Fruit fly (Drosophila melanogaster): ENCODE measurements around the gene CG5245.

CG5245 gene

dm6 chr3R:12402935-12403334 lies 26.4 kb upstream of the CG5245 start (continued):
- TF ChIP-seq CG12769 (tag; optimal IDR thresholded peaks at IDR 0.05) = peak; percentile 98
- peak; percentile 88 for TF ChIP-seq CG7928 (GFP tag; optimal IDR thresholded peaks at IDR 0.05)
- TF ChIP-seq grn (GFP tag; optimal IDR thresholded peaks at IDR 0.05) = peak; percentile 98
- peak; percentile 95 for TF ChIP-seq NK7.1 (GFP tag; optimal IDR thresholded peaks at IDR 0.05)
- peak; percentile 91 for TF ChIP-seq Dip3 (GFP tag; optimal IDR thresholded peaks at IDR 0.05)
- peak; percentile 97 for TF ChIP-seq Blimp-1 (GFP tag; optimal IDR thresholded peaks at IDR 0.05)
- peak; percentile 87 for TF ChIP-seq psq (GFP tag; optimal IDR thresholded peaks at IDR 0.05)
- TF ChIP-seq CG12104 (GFP tag; optimal IDR thresholded peaks at IDR 0.05) = peak; percentile 98
- no peak for TF ChIP-seq inv (GFP tag; IDR thresholded peaks at IDR 0.05; ENCODE audit: partially characterized antibody)
- TF ChIP-seq repo (GFP tag; optimal IDR thresholded peaks at IDR 0.05) = peak; percentile 98
- TF ChIP-seq mirr (GFP tag; optimal IDR thresholded peaks at IDR 0.05) = peak; percentile 99
- peak; percentile 94 for TF ChIP-seq CG11723 (GFP tag; optimal IDR thresholded peaks at IDR 0.05)
- TF ChIP-seq Asciz (GFP tag; optimal IDR thresholded peaks at IDR 0.05) = peak; percentile 98
- TF ChIP-seq Nf-YB (GFP tag; optimal IDR thresholded peaks at IDR 0.05) = peak; percentile 89
- TF ChIP-seq nau (GFP tag; optimal IDR thresholded peaks at IDR 0.05) = peak; percentile 99
- TF ChIP-seq CG11560 (tag; IDR thresholded peaks at IDR 0.05) = peak; percentile 65; the same call in 2 of the 3 replicates
- TF ChIP-seq Chrac-16 (GFP tag; optimal IDR thresholded peaks at IDR 0.05) = peak; percentile 94
- TF ChIP-seq D19B (GFP tag; optimal IDR thresholded peaks at IDR 0.05) = peak; percentile 95
- peak; percentile 98 for TF ChIP-seq CG12299 (tag; optimal IDR thresholded peaks at IDR 0.05)
- no peak for TF ChIP-seq hb (GFP tag; IDR thresholded peaks at IDR 0.05; ENCODE audit: partially characterized antibody)
- TF ChIP-seq CG16815 (GFP tag; optimal IDR thresholded peaks at IDR 0.05) = peak; percentile 84
- TF ChIP-seq CG4820 (GFP tag; optimal IDR thresholded peaks at IDR 0.05) = peak; percentile 100
- TF ChIP-seq vvl (GFP tag; IDR thresholded peaks at IDR 0.05) = peak; percentile 99
- TF ChIP-seq CG3995 (GFP tag; optimal IDR thresholded peaks at IDR 0.05) = peak; percentile 89
- TF ChIP-seq bcd (GFP tag; optimal IDR thresholded peaks at IDR 0.05) = peak; percentile 97
- TF ChIP-seq CG9609 (GFP tag; optimal IDR thresholded peaks at IDR 0.05) = peak; percentile 91
- TF ChIP-seq CG10654 (GFP tag; optimal IDR thresholded peaks at IDR 0.05) = peak; percentile 97
- TF ChIP-seq jumu (GFP tag; optimal IDR thresholded peaks at IDR 0.05) = peak; percentile 88
- peak; percentile 71; the same call in 1 of the 2 replicates for TF ChIP-seq CG13287 (GFP tag; IDR thresholded peaks at IDR 0.05; ENCODE audit: partially characterized antibody)
- TF ChIP-seq CG12659 (GFP tag; optimal IDR thresholded peaks at IDR 0.05) = peak; percentile 97
- peak; percentile 98 for TF ChIP-seq lab (GFP tag; optimal IDR thresholded peaks at IDR 0.05)
- TF ChIP-seq CG12071 (GFP tag; optimal IDR thresholded peaks at IDR 0.05) = peak; percentile 100
- TF ChIP-seq Antp (GFP tag; optimal IDR thresholded peaks at IDR 0.05) = peak; percentile 86
- TF ChIP-seq sr (GFP tag; IDR thresholded peaks at IDR 0.05) = peak; percentile 83
- TF ChIP-seq eyg (GFP tag; optimal IDR thresholded peaks at IDR 0.05) = peak; percentile 91
- TF ChIP-seq Adf1 (GFP tag; IDR thresholded peaks at IDR 0.05) = peak; percentile 77
- TF ChIP-seq Mad (GFP tag; optimal IDR thresholded peaks at IDR 0.05) = peak; percentile 94
- TF ChIP-seq da (GFP tag; optimal IDR thresholded peaks at IDR 0.05) = peak; percentile 85
- peak; percentile 93 for TF ChIP-seq Usf (GFP tag; optimal IDR thresholded peaks at IDR 0.05)
- TF ChIP-seq Atf-2 (GFP tag; optimal IDR thresholded peaks at IDR 0.05) = peak; percentile 90
- TF ChIP-seq CG3163 (GFP tag; optimal IDR thresholded peaks at IDR 0.05) = peak; percentile 75
- peak; percentile 99 for TF ChIP-seq MTF-1 (GFP tag; optimal IDR thresholded peaks at IDR 0.05; ENCODE audit: borderline replicate concordance)
- TF ChIP-seq CG8924 (tag; optimal IDR thresholded peaks at IDR 0.05) = peak; percentile 99
- peak; percentile 70 for TF ChIP-seq Myb (GFP tag; optimal IDR thresholded peaks at IDR 0.05)
- peak; percentile 97 for TF ChIP-seq ap (GFP tag; IDR thresholded peaks at IDR 0.05)
- TF ChIP-seq CG34422 (GFP tag; IDR thresholded peaks at IDR 0.05) = peak; percentile 96
- peak; percentile 99 for TF ChIP-seq CG13894 (tag; optimal IDR thresholded peaks at IDR 0.05)
- peak; percentile 92 for TF ChIP-seq wek (GFP tag; optimal IDR thresholded peaks at IDR 0.05)
- no peak for TF ChIP-seq tna (GFP tag; IDR thresholded peaks at IDR 0.05; ENCODE audit: partially characterized antibody)
- peak; percentile 89 for TF ChIP-seq CG17802 (tag; optimal IDR thresholded peaks at IDR 0.05)

Measured in whole organism, embryonic.